Worm (Caenorhabditis elegans) whole organism, L3 larva: Measurements from ENCODE around the gene rsp-3.

ENCODE experiments used
- aly-2 ChIP-seq: fragments of 150-350 bp; optimal IDR thresholded peaks from 2 replicates; lab custom pipeline; 2014; ENCODE audit warnings: missing biosample characterization, missing genetic modification characterization
- daf-12 ChIP-seq: fragments of 150-350 bp; optimal IDR thresholded peaks from 2 replicates; lab custom pipeline; 2014; ENCODE audit warnings: missing biosample characterization, missing genetic modification reagents, missing genetic modification characterization
- eor-1 ChIP-seq, 2 experiments: fragments of 150-350 bp; optimal IDR thresholded peaks; 2 replicates each; lab custom pipeline; 2014 to 2018; ENCODE audit warnings: missing biosample characterization in 2 of 2, missing genetic modification characterization in 2 of 2
- lin-39 ChIP-seq: fragments of 150-350 bp; optimal IDR thresholded peaks from 2 replicates; lab custom pipeline; 2018; ENCODE audit warnings: missing biosample characterization, missing genetic modification reagents, missing genetic modification characterization
- nhr-11 ChIP-seq: fragments of 150-350 bp; optimal IDR thresholded peaks from 2 replicates; lab custom pipeline; 2014; ENCODE audit warnings: missing biosample characterization, missing genetic modification characterization
- nhr-12 ChIP-seq: fragments of 150-350 bp; optimal IDR thresholded peaks from 2 replicates; lab custom pipeline; 2014; ENCODE audit warnings: missing biosample characterization, missing genetic modification characterization
- nhr-76 ChIP-seq: fragments of 150-350 bp; sonication (generic microtip); optimal IDR thresholded peaks from 5 replicates; lab custom pipeline; 2014; ENCODE audit warnings: missing biosample characterization, missing genetic modification characterization
- skn-1 ChIP-seq: fragments of 150-350 bp; optimal IDR thresholded peaks from 2 replicates; lab custom pipeline; 2014; ENCODE audit warnings: missing biosample characterization, missing genetic modification characterization

ce11 chrIII:12644669-12645068 lies 43.1 kb downstream of the rsp-3 start:
- TF ChIP-seq nhr-11 (tag; lab: Kevin White, UChicago): no peak
- TF ChIP-seq daf-12 (tag; lab: Kevin White, UChicago): no peak
- TF ChIP-seq nhr-12 (tag; lab: Kevin White, UChicago): no peak
- TF ChIP-seq aly-2: no peak
- no peak for TF ChIP-seq lin-39
- TF ChIP-seq eor-1 (tag; optimal IDR thresholded peaks at IDR 0.05; lab: Kevin White, UChicago): no peak
- TF ChIP-seq nhr-76: no peak
- no peak for TF ChIP-seq skn-1
